Worm (Caenorhabditis elegans): ENCODE results near the gene F40G9.14.

- TF ChIP-seq T22C8.4 (GFP tag; IDR thresholded peaks at IDR 0.05) (no peak), cog-1 (tag; optimal IDR thresholded peaks at IDR 0.05) (peak; percentile 5), tab-1 (GFP tag; IDR thresholded peaks at IDR 0.05) (no peak), med-1 (GFP tag; optimal IDR thresholded peaks at IDR 0.05; ENCODE audit: insufficient read depth) (no peak), flt-1 (GFP tag; IDR thresholded peaks at IDR 0.05) (no peak), ref-1 (GFP tag; conservative IDR thresholded peaks at IDR 0.05) (no peak), klf-2 (GFP tag; conservative IDR thresholded peaks at IDR 0.05) (no peak)
Measured at ce11 chrIII:131627-132026, 46.0 kb downstream of the F40G9.14 start.

All from whole organism, midembryonic.